Worm (Caenorhabditis elegans) whole organism, midembryonic: ENCODE data around the gene clec-51.

Experiments
- T22C8.4 ChIP-seq: fragments of 200-800 bp; sonication (Bioruptor generic); IDR thresholded peaks from 2 replicates; pipeline ENCODE4 v1.3.6; 2022; ENCODE audit warnings: missing genetic modification characterization, missing compliant biosample characterization
- flt-1 ChIP-seq: fragments of 200-800 bp; sonication (Bioruptor generic); IDR thresholded peaks from 2 replicates; pipeline ENCODE4 v1.3.6; 2022; ENCODE audit warnings: missing genetic modification characterization, missing compliant biosample characterization

- no peak for TF ChIP-seq T22C8.4 (GFP tag; lab: Robert Waterston, UW)
- TF ChIP-seq flt-1 (GFP tag; lab: Robert Waterston, UW): no peak
Measured at ce11 chrIV:8199824-8200223, 36.2 kb upstream of the clec-51 start.
